Fruit fly (Drosophila melanogaster) whole organism, embryonic: ENCODE measurements around the gene Cat.

ENCODE experiments used
- Ada2b ChIP-seq: fragments of 200-800 bp; sonication (Bioruptor generic); IDR thresholded peaks from 2 replicates; pipeline ENCODE4 v1.3.6; 2022; ENCODE audit warnings: missing biosample characterization, missing genetic modification characterization
- Asciz ChIP-seq: fragments of 200-800 bp; sonication (Bioruptor generic); optimal IDR thresholded peaks from 2 replicates; lab custom pipeline; 2017; ENCODE audit warnings: missing biosample characterization, mild to moderate bottlenecking, missing genetic modification characterization, missing genetic modification reagents
- Atf3 ChIP-seq: fragments of 200-800 bp; sonication (Bioruptor generic); optimal IDR thresholded peaks from 3 replicates; lab custom pipeline; 2016; ENCODE audit warnings: missing biosample characterization, missing genetic modification characterization
- BEAF-32 ChIP-seq: fragments of 200-800 bp; sonication (Bioruptor generic); optimal IDR thresholded peaks from 3 replicates; lab custom pipeline; 2017; ENCODE audit warnings: missing biosample characterization, missing genetic modification characterization, mild to moderate bottlenecking, moderate library complexity, missing genetic modification reagents
- CG10147 ChIP-seq: fragments of 200-800 bp; sonication (Bioruptor generic); optimal IDR thresholded peaks from 2 replicates; lab custom pipeline; 2019; ENCODE audit warnings: missing biosample characterization, mild to moderate bottlenecking, missing genetic modification characterization, moderate library complexity
- CG10209 ChIP-seq: fragments of 200-800 bp; sonication (Bioruptor generic); optimal IDR thresholded peaks from 3 replicates; lab custom pipeline; 2017; ENCODE audit warnings: missing biosample characterization, mild to moderate bottlenecking, missing genetic modification characterization, missing genetic modification reagents
- CG11093 ChIP-seq: fragments of 200-800 bp; sonication (Bioruptor generic); IDR thresholded peaks from 3 replicates; pipeline ENCODE4 v1.3.6; 2022; ENCODE audit warnings: missing biosample characterization, missing genetic modification characterization
- CG12155 ChIP-seq: fragments of 200-800 bp; sonication (Bioruptor generic); optimal IDR thresholded peaks from 3 replicates; lab custom pipeline; 2016; ENCODE audit warnings: missing biosample characterization, missing genetic modification characterization
- CG12299 ChIP-seq: fragments of 200-800 bp; sonication (Bioruptor generic); optimal IDR thresholded peaks from 2 replicates; lab custom pipeline; 2018; ENCODE audit warnings: missing biosample characterization, mild to moderate bottlenecking, missing genetic modification characterization
- CG13287 ChIP-seq: fragments of 200-800 bp; sonication (Bioruptor generic); IDR thresholded peaks from 2 replicates; pipeline ENCODE4 v1.3.6; 2022; ENCODE audit warnings: missing biosample characterization, missing genetic modification characterization; ENCODE audit not compliant: partially characterized antibody
- CG15073 ChIP-seq: fragments of 200-800 bp; sonication (Bioruptor generic); optimal IDR thresholded peaks from 2 replicates; lab custom pipeline; 2016; ENCODE audit warnings: missing biosample characterization, missing genetic modification characterization
- CG17359 ChIP-seq: fragments of 200-800 bp; sonication (Bioruptor generic); optimal IDR thresholded peaks from 3 replicates; lab custom pipeline; 2018; ENCODE audit warnings: missing biosample characterization, mild to moderate bottlenecking, missing genetic modification characterization, moderate library complexity
- CG17912 ChIP-seq: fragments of 200-800 bp; sonication (Bioruptor generic); optimal IDR thresholded peaks from 2 replicates; lab custom pipeline; 2018; ENCODE audit warnings: missing biosample characterization, mild to moderate bottlenecking, missing genetic modification characterization
- CG2120 ChIP-seq: fragments of 200-800 bp; sonication (Bioruptor generic); optimal IDR thresholded peaks from 3 replicates; lab custom pipeline; 2016; ENCODE audit warnings: missing biosample characterization, missing genetic modification characterization
- CG2678 ChIP-seq: fragments of 200-800 bp; sonication (Bioruptor generic); optimal IDR thresholded peaks from 3 replicates; lab custom pipeline; 2019; ENCODE audit warnings: missing biosample characterization, mild to moderate bottlenecking, missing genetic modification characterization, moderate library complexity
- CG30403 ChIP-seq: fragments of 200-800 bp; sonication (Bioruptor generic); optimal IDR thresholded peaks from 3 replicates; lab custom pipeline; 2016; ENCODE audit warnings: missing biosample characterization, missing genetic modification characterization
- CG31441 ChIP-seq: fragments of 200-800 bp; sonication (Bioruptor generic); IDR thresholded peaks from 2 replicates; pipeline ENCODE4 v1.3.6; 2022; ENCODE audit warnings: missing biosample characterization, missing genetic modification characterization
- CG3163 ChIP-seq: fragments of 200-800 bp; sonication (Bioruptor generic); optimal IDR thresholded peaks from 3 replicates; lab custom pipeline; 2016; ENCODE audit warnings: missing biosample characterization, missing genetic modification characterization
- CG4328 ChIP-seq: fragments of 200-800 bp; sonication (Bioruptor generic); optimal IDR thresholded peaks from 3 replicates; lab custom pipeline; 2017; ENCODE audit warnings: missing biosample characterization, missing genetic modification reagents, missing genetic modification characterization
- CG5953 ChIP-seq: fragments of 200-800 bp; sonication (Bioruptor generic); IDR thresholded peaks from 2 replicates; pipeline ENCODE4 v1.3.6; 2022; ENCODE audit warnings: missing biosample characterization, missing genetic modification characterization
- CG7745 ChIP-seq: fragments of 200-800 bp; sonication (Bioruptor generic); optimal IDR thresholded peaks from 2 replicates; lab custom pipeline; 2018; ENCODE audit warnings: missing biosample characterization, mild to moderate bottlenecking, missing genetic modification characterization, moderate library complexity
- CG8290 ChIP-seq, 3 experiments: fragments of 200-800 bp; sonication (Bioruptor generic); optimal IDR thresholded peaks; 2 replicates each; lab custom pipeline; 2016 to 2019; ENCODE audit warnings: missing biosample characterization in 3 of 3, missing genetic modification characterization in 3 of 3, mild to moderate bottlenecking in 2 of 3, moderate library complexity in 1 of 3
- CoRest ChIP-seq: fragments of 200-800 bp; sonication (Bioruptor generic); optimal IDR thresholded peaks from 3 replicates; lab custom pipeline; 2018; ENCODE audit warnings: missing biosample characterization, mild to moderate bottlenecking, missing genetic modification characterization, moderate library complexity
- CrebB ChIP-seq: fragments of 200-800 bp; sonication (Bioruptor generic); optimal IDR thresholded peaks from 3 replicates; lab custom pipeline; 2018; ENCODE audit warnings: missing biosample characterization, mild to moderate bottlenecking, missing genetic modification characterization
- D19A ChIP-seq: fragments of 200-800 bp; optimal IDR thresholded peaks from 3 replicates; lab custom pipeline; 2019; ENCODE audit warnings: missing biosample characterization, mild to moderate bottlenecking, missing genetic modification characterization, moderate library complexity
- Fer3 ChIP-seq: fragments of 200-800 bp; sonication (Bioruptor generic); optimal IDR thresholded peaks from 2 replicates; lab custom pipeline; 2018; ENCODE audit warnings: missing biosample characterization, mild to moderate bottlenecking, missing genetic modification characterization, moderate library complexity
- Gsc ChIP-seq: fragments of 200-800 bp; sonication (Bioruptor generic); IDR thresholded peaks from 2 replicates; pipeline ENCODE4 v1.3.6; 2022; ENCODE audit warnings: missing biosample characterization, missing genetic modification characterization
- HHEX ChIP-seq: fragments of 200-800 bp; sonication (Bioruptor generic); optimal IDR thresholded peaks from 3 replicates; lab custom pipeline; 2017; ENCODE audit warnings: missing biosample characterization, mild to moderate bottlenecking, missing genetic modification characterization, missing genetic modification reagents
- HmgZ ChIP-seq: fragments of 200-800 bp; sonication (Bioruptor generic); optimal IDR thresholded peaks from 2 replicates; lab custom pipeline; 2018; ENCODE audit warnings: missing biosample characterization, mild to moderate bottlenecking, missing genetic modification characterization
- Max ChIP-seq: fragments of 200-800 bp; sonication (Bioruptor generic); optimal IDR thresholded peaks from 2 replicates; lab custom pipeline; 2016; ENCODE audit warnings: missing biosample characterization, mild to moderate bottlenecking, missing genetic modification characterization
- Mes4 ChIP-seq: fragments of 200-800 bp; sonication (Bioruptor generic); optimal IDR thresholded peaks from 2 replicates; lab custom pipeline; 2016; ENCODE audit warnings: missing biosample characterization, missing genetic modification characterization
- NC2β ChIP-seq: fragments of 200-800 bp; sonication (Bioruptor generic); optimal IDR thresholded peaks from 2 replicates; lab custom pipeline; 2016; ENCODE audit warnings: missing biosample characterization, missing genetic modification characterization
- ara ChIP-seq: fragments of 200-800 bp; sonication (Bioruptor generic); IDR thresholded peaks from 2 replicates; pipeline ENCODE4 v1.3.6; 2022; ENCODE audit warnings: missing biosample characterization, missing genetic modification characterization
- bab2 ChIP-seq: fragments of 200-800 bp; sonication (Bioruptor generic); optimal IDR thresholded peaks from 2 replicates; lab custom pipeline; 2016; ENCODE audit warnings: missing biosample characterization, missing genetic modification characterization
- corto ChIP-seq: fragments of 200-800 bp; sonication (Bioruptor generic); optimal IDR thresholded peaks from 2 replicates; lab custom pipeline; 2016; ENCODE audit warnings: missing biosample characterization, mild to moderate bottlenecking, missing genetic modification characterization, moderate library complexity
- crc ChIP-seq: fragments of 200-800 bp; sonication (Bioruptor generic); optimal IDR thresholded peaks from 2 replicates; lab custom pipeline; 2016; ENCODE audit warnings: missing biosample characterization, missing genetic modification characterization
- crol ChIP-seq: fragments of 200-800 bp; sonication (Bioruptor generic); IDR thresholded peaks from 2 replicates; pipeline ENCODE4 v1.3.6; 2022; ENCODE audit warnings: missing biosample characterization, missing genetic modification characterization
- dan ChIP-seq: fragments of 200-800 bp; sonication (Bioruptor generic); IDR thresholded peaks from 2 replicates; pipeline ENCODE4 v1.3.6; 2022; ENCODE audit warnings: missing biosample characterization, missing genetic modification characterization
- danr ChIP-seq: fragments of 200-800 bp; sonication (Bioruptor generic); IDR thresholded peaks from 2 replicates; pipeline ENCODE4 v1.3.6; 2022; ENCODE audit warnings: missing biosample characterization, missing genetic modification characterization
- disco-r ChIP-seq: fragments of 200-800 bp; sonication (Bioruptor generic); optimal IDR thresholded peaks from 2 replicates; lab custom pipeline; 2016; ENCODE audit warnings: missing biosample characterization, missing genetic modification characterization
- ind ChIP-seq: fragments of 200-800 bp; sonication (Bioruptor generic); optimal IDR thresholded peaks from 3 replicates; lab custom pipeline; 2016; ENCODE audit warnings: missing biosample characterization, missing genetic modification characterization
- luna ChIP-seq: fragments of 200-800 bp; sonication (Bioruptor generic); optimal IDR thresholded peaks from 2 replicates; lab custom pipeline; 2016; ENCODE audit warnings: missing biosample characterization, missing genetic modification characterization
- pros ChIP-seq: fragments of 200-800 bp; sonication (Bioruptor generic); optimal IDR thresholded peaks from 3 replicates; lab custom pipeline; 2019; ENCODE audit warnings: missing biosample characterization, mild to moderate bottlenecking, missing genetic modification characterization, moderate library complexity
- pzg ChIP-seq: fragments of 200-800 bp; sonication (Bioruptor generic); optimal IDR thresholded peaks from 3 replicates; lab custom pipeline; 2018; ENCODE audit warnings: missing biosample characterization, mild to moderate bottlenecking, missing genetic modification characterization, moderate library complexity
- shn ChIP-seq: fragments of 200-800 bp; sonication (Bioruptor generic); optimal IDR thresholded peaks from 3 replicates; lab custom pipeline; 2016; ENCODE audit warnings: missing biosample characterization, missing genetic modification characterization
- sob ChIP-seq: fragments of 200-800 bp; sonication (Bioruptor generic); IDR thresholded peaks from 2 replicates; pipeline ENCODE4 v1.3.6; 2022; ENCODE audit warnings: missing biosample characterization, missing genetic modification characterization
- ssp ChIP-seq: fragments of 200-800 bp; sonication (Bioruptor generic); IDR thresholded peaks from 2 replicates; pipeline ENCODE4 v1.3.6; 2022; ENCODE audit warnings: missing biosample characterization, missing genetic modification characterization
- tio ChIP-seq: fragments of 200-800 bp; sonication (Bioruptor generic); optimal IDR thresholded peaks from 2 replicates; lab custom pipeline; 2017; ENCODE audit warnings: missing biosample characterization, missing genetic modification characterization, inconsistent platforms
- tx ChIP-seq: fragments of 200-800 bp; sonication (Bioruptor generic); optimal IDR thresholded peaks from 2 replicates; lab custom pipeline; 2016; ENCODE audit warnings: missing biosample characterization, missing genetic modification characterization

The Cat gene

DNA sequence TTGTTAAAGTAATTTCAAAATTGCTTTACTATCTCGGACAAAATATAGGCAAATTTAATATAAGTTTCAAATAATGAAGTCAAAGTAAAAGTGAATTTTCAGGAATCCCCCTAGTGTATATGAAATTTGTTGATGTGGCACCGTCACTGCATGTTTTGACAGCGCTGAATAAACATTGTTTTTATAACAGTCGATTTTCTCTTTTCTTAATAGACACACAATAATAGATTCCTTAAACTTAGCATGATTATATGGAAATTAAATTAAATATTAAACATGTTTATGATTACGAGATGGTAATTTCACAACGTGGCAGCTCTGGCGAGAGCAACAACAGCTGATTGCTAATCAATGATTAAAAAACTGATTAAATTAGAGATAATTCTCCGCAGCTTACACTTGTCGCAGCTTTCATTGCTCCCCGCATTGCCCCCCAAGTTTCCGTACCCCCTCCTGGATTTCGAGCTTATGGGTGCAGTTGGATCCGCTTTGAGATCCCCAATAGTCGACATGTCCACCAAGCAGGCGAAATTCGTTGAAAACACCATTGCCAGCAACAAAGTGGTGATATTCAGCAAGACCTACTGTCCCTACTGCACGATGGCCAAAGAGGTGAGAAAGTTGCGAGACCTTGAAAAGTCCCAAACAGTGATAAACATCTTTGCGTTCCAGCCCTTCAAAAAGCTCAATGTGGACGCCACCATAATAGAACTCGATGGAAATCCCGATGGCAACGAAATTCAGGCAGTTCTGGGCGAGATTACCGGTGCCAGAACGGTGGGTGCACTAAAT lies 46.8 kb downstream of the Cat start, which contains the start of gene Grx1 (continued):
- TF ChIP-seq CG8290 (GFP tag; optimal IDR thresholded peaks at IDR 0.05; lab: Kevin White, UChicago): peak; percentile 50
- TF ChIP-seq CG8290 (tag; optimal IDR thresholded peaks at IDR 0.05; lab: Kevin White, UChicago): peak in 1 of 2 experiments; percentile 35
- peak; percentile 54 for TF ChIP-seq CG13287 (GFP tag; lab: Robert Waterston, UW)
- peak; percentile 15 for TF ChIP-seq crc
- TF ChIP-seq CG10209 (GFP tag; lab: Kevin White, UChicago): peak; percentile 41
- peak; percentile 33; the same call in 1 of the 2 replicates for TF ChIP-seq sob
- TF ChIP-seq CoRest: peak; percentile 54
- no peak for TF ChIP-seq CG15073 (GFP tag; lab: Kevin White, UChicago)
- TF ChIP-seq D19A (tag; lab: Kevin White, UChicago): peak; percentile 71
- no peak for TF ChIP-seq dan
- no peak for TF ChIP-seq CG17912 (GFP tag; lab: Kevin White, UChicago)
- TF ChIP-seq CG12299 (tag; lab: Kevin White, UChicago): no peak
- no peak for TF ChIP-seq Gsc
- TF ChIP-seq CG3163: peak; percentile 17
- peak; percentile 63 for TF ChIP-seq CG2678
- no peak for TF ChIP-seq disco-r (GFP tag; lab: Kevin White, UChicago)
- no peak for TF ChIP-seq CG7745 (tag; lab: Kevin White, UChicago)
- TF ChIP-seq CG4328 (GFP tag; lab: Kevin White, UChicago): peak; percentile 43
- TF ChIP-seq CG30403 (GFP tag; lab: Kevin White, UChicago): peak; percentile 76
- TF ChIP-seq HmgZ (tag; lab: Kevin White, UChicago): no peak
- peak; percentile 62 for TF ChIP-seq Max (GFP tag; lab: Kevin White, UChicago)
- peak; percentile 8 for TF ChIP-seq Atf3
- TF ChIP-seq Ada2b (GFP tag; lab: Robert Waterston, UW): peak; percentile 40; the same call in 1 of the 2 replicates
- TF ChIP-seq CG31441 (GFP tag; lab: Robert Waterston, UW): peak; percentile 61
- peak; percentile 15 for TF ChIP-seq tio (GFP tag; lab: Kevin White, UChicago)
- TF ChIP-seq CrebB (tag; lab: Kevin White, UChicago): peak; percentile 38
- TF ChIP-seq CG12155 (GFP tag; lab: Kevin White, UChicago): peak; percentile 54
- peak; percentile 66 for TF ChIP-seq ind (GFP tag; lab: Kevin White, UChicago)
- TF ChIP-seq bab2 (GFP tag; lab: Kevin White, UChicago): peak; percentile 43
- TF ChIP-seq CG17359: peak; percentile 8
- peak; percentile 52; the same call in 1 of the 2 replicates for TF ChIP-seq ssp (GFP tag; lab: Robert Waterston, UW)
- TF ChIP-seq CG10147: peak; percentile 38
- TF ChIP-seq luna: no peak
- TF ChIP-seq pzg (GFP tag; lab: Kevin White, UChicago): peak; percentile 42
- peak; percentile 77 for TF ChIP-seq crol
- TF ChIP-seq Mes4: peak; percentile 38
- no peak for TF ChIP-seq ara (GFP tag; lab: Robert Waterston, UW)
- TF ChIP-seq CG5953 (GFP tag; lab: Robert Waterston, UW): no peak
- TF ChIP-seq tx: peak; percentile 9
- no peak for TF ChIP-seq pros (GFP tag; lab: Kevin White, UChicago)
- TF ChIP-seq HHEX (GFP tag; lab: Kevin White, UChicago): peak; percentile 36
- peak; percentile 36 for TF ChIP-seq corto (GFP tag; lab: Kevin White, UChicago)
- peak; percentile 68 for TF ChIP-seq CG2120 (GFP tag; lab: Kevin White, UChicago)
- peak; percentile 48 for TF ChIP-seq Fer3
- peak; percentile 53 for TF ChIP-seq NC2β (GFP tag; lab: Kevin White, UChicago)
- TF ChIP-seq shn (GFP tag; lab: Kevin White, UChicago): no peak
- peak; percentile 50 for TF ChIP-seq Asciz (GFP tag; lab: Kevin White, UChicago)
- TF ChIP-seq CG11093 (GFP tag; lab: Robert Waterston, UW): no peak
- TF ChIP-seq BEAF-32: peak; percentile 23
- no peak for TF ChIP-seq danr (GFP tag; lab: Robert Waterston, UW)
